Fruit fly (Drosophila melanogaster) Kc167 (cell line): ENCODE results near the gene spz4.

Source experiments
- Myc ChIP-seq: fragments of >200 bp; optimal IDR thresholded peaks from 2 replicates; lab custom pipeline; 2017; ENCODE audit warnings: missing external identifiers
- h ChIP-seq: fragments of >200 bp; optimal IDR thresholded peaks from 3 replicates; lab custom pipeline; 2018; ENCODE audit warnings: missing external identifiers
- psq ChIP-seq: fragments of >200 bp; optimal IDR thresholded peaks from 2 replicates; lab custom pipeline; 2017; ENCODE audit warnings: missing external identifiers

DNA sequence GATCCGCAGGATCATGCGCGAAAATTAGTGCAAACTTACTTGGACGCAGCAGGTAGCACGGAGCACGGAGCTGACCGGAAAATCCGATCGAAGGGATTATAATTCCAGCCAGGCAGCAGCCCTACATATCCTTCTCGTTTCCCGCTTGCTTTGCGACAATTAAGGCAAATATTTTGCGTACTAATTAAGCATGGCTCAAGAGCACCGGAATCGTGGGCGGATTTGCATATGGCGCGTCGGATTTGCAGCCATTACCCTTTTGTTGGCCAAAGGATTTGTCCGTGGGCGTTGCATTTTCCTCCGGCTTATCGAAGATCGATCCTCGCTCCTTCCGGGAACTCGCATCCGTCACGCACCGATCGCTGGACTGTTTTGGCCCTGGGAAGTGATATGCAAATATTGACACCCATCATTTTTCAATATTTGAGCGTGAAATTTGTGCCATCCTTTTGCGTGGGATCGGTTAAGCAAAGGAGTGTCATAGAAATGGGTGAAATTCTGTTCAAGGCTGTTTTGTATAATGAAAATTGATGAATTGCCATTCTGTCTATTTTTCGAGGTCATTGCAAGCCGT lies 45.9 kb upstream of the spz4 start:
- TF ChIP-seq Myc (lab: Kevin White, UChicago) = no peak
- TF ChIP-seq h = no peak
- no peak for TF ChIP-seq psq (lab: Kevin White, UChicago)
